Fruit fly (Drosophila melanogaster) whole organism, prepupa: ENCODE results near the gene fzo.

ENCODE experiments used
- Blimp-1 ChIP-seq: fragments of 200-800 bp; sonication (Bioruptor generic); optimal IDR thresholded peaks from 3 replicates; lab custom pipeline; 2017; ENCODE audit warnings: missing biosample characterization, missing genetic modification characterization, mild to moderate bottlenecking, moderate library complexity, missing genetic modification reagents
- CG11902 ChIP-seq: fragments of 200-800 bp; sonication (Bioruptor generic); optimal IDR thresholded peaks from 3 replicates; lab custom pipeline; 2016; ENCODE audit warnings: missing biosample characterization, missing genetic modification characterization
- CG16779 ChIP-seq: fragments of 200-800 bp; sonication (Bioruptor generic); optimal IDR thresholded peaks from 3 replicates; lab custom pipeline; 2017; ENCODE audit warnings: missing biosample characterization, mild to moderate bottlenecking, missing genetic modification characterization
- CG31627 ChIP-seq: fragments of 200-800 bp; sonication (Bioruptor generic); optimal IDR thresholded peaks from 3 replicates; lab custom pipeline; 2016; ENCODE audit warnings: missing biosample characterization, missing genetic modification characterization
- CG6163 ChIP-seq: fragments of 200-800 bp; sonication (Bioruptor generic); IDR thresholded peaks from 3 replicates; pipeline ENCODE4 v1.3.6; 2022; ENCODE audit warnings: missing biosample characterization, missing genetic modification characterization
- Ets96B ChIP-seq: fragments of 200-800 bp; optimal IDR thresholded peaks from 2 replicates; lab custom pipeline; 2019; ENCODE audit warnings: missing biosample characterization, mild to moderate bottlenecking, missing genetic modification characterization, moderate library complexity
- Hr4 ChIP-seq: fragments of 200-800 bp; sonication (Bioruptor generic); optimal IDR thresholded peaks from 3 replicates; lab custom pipeline; 2016; ENCODE audit warnings: missing biosample characterization, missing genetic modification characterization
- fd59A ChIP-seq: fragments of 200-800 bp; sonication (Bioruptor generic); optimal IDR thresholded peaks from 2 replicates; lab custom pipeline; 2017; ENCODE audit warnings: missing biosample characterization, mild to moderate bottlenecking, missing genetic modification characterization, missing genetic modification reagents

DNA sequence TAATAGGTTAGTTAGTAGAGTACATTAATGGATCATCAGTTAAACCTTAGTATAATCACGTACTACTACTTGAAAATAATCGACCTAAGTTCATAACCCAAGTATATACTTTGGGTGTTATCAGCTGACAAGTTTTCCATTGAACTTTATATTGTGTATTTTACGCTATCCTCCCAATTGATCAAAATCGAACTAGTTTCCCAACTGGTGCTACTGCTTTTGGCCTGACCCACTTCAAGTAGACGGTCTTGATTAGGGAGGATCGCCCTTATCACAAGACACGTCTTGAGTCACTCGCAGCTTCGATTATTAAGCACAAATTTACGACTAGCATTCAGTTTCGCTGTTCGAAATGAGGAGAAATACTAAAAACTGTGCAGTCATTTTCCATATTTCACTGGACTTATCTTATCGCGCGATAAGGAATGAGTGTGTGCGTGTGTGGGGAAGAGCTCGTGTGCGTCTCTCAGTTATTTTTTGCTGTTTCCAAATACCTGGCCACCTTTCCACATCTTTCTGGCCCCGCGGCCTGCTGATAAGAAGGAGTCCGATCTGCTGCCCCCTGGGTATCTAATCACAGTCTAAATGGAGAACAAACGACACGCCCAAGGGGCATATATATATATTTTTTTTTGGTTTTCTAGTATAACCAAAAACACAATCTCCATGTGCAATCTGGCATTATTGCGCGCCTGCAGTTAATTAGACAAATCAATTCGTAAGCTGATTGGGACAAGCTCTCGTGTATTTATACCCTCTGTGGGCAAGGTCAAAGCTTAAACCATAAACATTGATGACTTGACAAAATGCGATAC lies 14.5 kb downstream of the fzo start:
- TF ChIP-seq CG16779 (tag; lab: Kevin White, UChicago) (no peak), CG6163 (GFP tag; lab: Robert Waterston, UW) (no peak), CG11902 (GFP tag; lab: Kevin White, UChicago) (no peak), Hr4 (no peak), fd59A (GFP tag; lab: Kevin White, UChicago) (no peak), Ets96B (tag; lab: Kevin White, UChicago) (no peak), Blimp-1 (GFP tag; lab: Kevin White, UChicago) (no peak), CG31627 (GFP tag; lab: Kevin White, UChicago) (no peak)
